Worm (Caenorhabditis elegans) whole organism, L4 larva: ENCODE results near the gene srx-60.
A peak's percentile ranks its signal among the peaks of the same experiment; 100 is the strongest.

Source experiments
- R02D3.7 ChIP-seq: fragments of 150-350 bp; sonication (generic microtip); optimal IDR thresholded peaks from 3 replicates; lab custom pipeline; 2014; ENCODE audit warnings: missing biosample characterization, missing genetic modification characterization
- T20F7.1 ChIP-seq: fragments of 200-800 bp; sonication (Bioruptor generic); optimal IDR thresholded peaks from 2 replicates; lab custom pipeline; 2018; ENCODE audit warnings: mild to moderate bottlenecking, missing genetic modification characterization, missing compliant biosample characterization
- ZK337.2 ChIP-seq: fragments of 200-800 bp; sonication (Bioruptor generic); IDR thresholded peaks from 2 replicates; pipeline ENCODE4 v1.3.6; 2022; ENCODE audit warnings: missing genetic modification reagents, missing genetic modification characterization, missing compliant biosample characterization
- ZK546.5 ChIP-seq, 2 experiments: sonication (generic microtip); optimal IDR thresholded peaks; 2 replicates each; lab custom pipeline; 2017; ENCODE audit warnings: missing biosample characterization in 2 of 2, missing genetic modification characterization in 2 of 2
- aha-1 ChIP-seq: fragments of 150-350 bp; peaks from one replicate; lab custom pipeline; 2014; ENCODE audit warnings: missing biosample characterization, missing genetic modification characterization
- aly-2 ChIP-seq: sonication (generic microtip); optimal IDR thresholded peaks from 2 replicates; lab custom pipeline; 2018; ENCODE audit warnings: missing biosample characterization, missing genetic modification characterization
- ama-1 ChIP-seq: fragments of 150-350 bp; optimal IDR thresholded peaks from 2 replicates; lab custom pipeline; 2014; ENCODE audit warnings: inconsistent platforms, mixed read lengths
- arid-1 ChIP-seq: fragments of 200-800 bp; sonication (Bioruptor generic); conservative IDR thresholded peaks from 2 replicates; pipeline ENCODE4 v1.3.6; 2022; ENCODE audit warnings: missing genetic modification reagents, missing genetic modification characterization, missing compliant biosample characterization
- ceh-44 ChIP-seq: fragments of 200-800 bp; sonication (Bioruptor generic); IDR thresholded peaks from 2 replicates; pipeline ENCODE4 v1.3.6; 2022; ENCODE audit warnings: missing genetic modification reagents, missing genetic modification characterization, missing compliant biosample characterization
- ctbp-1 ChIP-seq: fragments of 200-800 bp; sonication (Bioruptor generic); IDR thresholded peaks from 2 replicates; pipeline ENCODE4 v1.3.6; 2022; ENCODE audit warnings: missing genetic modification reagents, missing genetic modification characterization, missing compliant biosample characterization
- dmd-8 ChIP-seq: fragments of 200-800 bp; sonication (Bioruptor generic); IDR thresholded peaks from 2 replicates; pipeline ENCODE4 v1.3.6; 2022; ENCODE audit warnings: missing genetic modification characterization, missing compliant biosample characterization
- duxl-1 ChIP-seq: sonication (generic microtip); optimal IDR thresholded peaks from 2 replicates; lab custom pipeline; 2016; ENCODE audit warnings: mild to moderate bottlenecking, missing genetic modification characterization, moderate library complexity, missing compliant biosample characterization; ENCODE audit not compliant: poor library complexity
- dve-1 ChIP-seq: sonication (generic microtip); optimal IDR thresholded peaks from 2 replicates; lab custom pipeline; 2017; ENCODE audit warnings: antibody characterized with exemption, mild to moderate bottlenecking, missing genetic modification characterization, missing compliant biosample characterization; ENCODE audit not compliant: insufficient read depth
- egl-43 ChIP-seq: fragments of 200-800 bp; sonication (Bioruptor generic); IDR thresholded peaks from 2 replicates; pipeline ENCODE4 v1.3.6; 2022; ENCODE audit warnings: missing genetic modification reagents, missing genetic modification characterization, missing compliant biosample characterization
- fos-1 ChIP-seq: fragments of 150-350 bp; optimal IDR thresholded peaks from 2 replicates; lab custom pipeline; 2014; ENCODE audit warnings: missing biosample characterization, missing genetic modification characterization
- gei-8 ChIP-seq: fragments of 200-800 bp; sonication (Bioruptor generic); optimal IDR thresholded peaks from 2 replicates; lab custom pipeline; 2018; ENCODE audit warnings: mild to moderate bottlenecking, missing genetic modification characterization, missing compliant biosample characterization
- hif-1 ChIP-seq, 2 experiments: sonication (generic microtip); optimal IDR thresholded peaks; 2 replicates each; lab custom pipeline; 2016 to 2017; ENCODE audit warnings: missing compliant biosample characterization in 2 of 2, missing genetic modification characterization in 2 of 2, missing genetic modification reagents in 2 of 2, missing genotype in 2 of 2, mild to moderate bottlenecking in 1 of 2
- hmg-1.1 ChIP-seq: fragments of 200-800 bp; sonication (Bioruptor generic); IDR thresholded peaks from 2 replicates; pipeline ENCODE4 v1.3.6; 2022; ENCODE audit warnings: missing genetic modification reagents, missing genetic modification characterization, missing compliant biosample characterization
- lin-13 ChIP-seq: fragments of 150-350 bp; optimal IDR thresholded peaks from 2 replicates; lab custom pipeline; 2014; ENCODE audit warnings: missing biosample characterization, missing genetic modification reagents, missing genetic modification characterization
- lin-15B ChIP-seq: fragments of 150-350 bp; sonication (generic microtip); optimal IDR thresholded peaks from 3 replicates; lab custom pipeline; 2014; ENCODE audit warnings: missing biosample characterization, missing genetic modification characterization
- lin-29 ChIP-seq: fragments of 200-800 bp; sonication (Bioruptor generic); IDR thresholded peaks from 2 replicates; pipeline ENCODE4 v1.3.6; 2022; ENCODE audit warnings: missing genetic modification reagents, missing genetic modification characterization, missing compliant biosample characterization
- lir-3 ChIP-seq: sonication (generic microtip); optimal IDR thresholded peaks from 2 replicates; lab custom pipeline; 2016; ENCODE audit warnings: mild to moderate bottlenecking, missing genetic modification characterization, missing compliant biosample characterization
- mxl-3 ChIP-seq: fragments of 200-800 bp; sonication (Bioruptor generic); optimal IDR thresholded peaks from 2 replicates; lab custom pipeline; 2018; ENCODE audit warnings: mild to moderate bottlenecking, missing genetic modification characterization, missing compliant biosample characterization
- nhr-10 ChIP-seq: fragments of 150-350 bp; optimal IDR thresholded peaks from 2 replicates; lab custom pipeline; 2014; ENCODE audit warnings: missing biosample characterization, missing genetic modification characterization
- nhr-102 ChIP-seq: sonication (generic microtip); optimal IDR thresholded peaks from 2 replicates; lab custom pipeline; 2016; ENCODE audit warnings: mild to moderate bottlenecking, missing genetic modification characterization, moderate library complexity, missing compliant biosample characterization
- nhr-6 ChIP-seq: fragments of 150-350 bp; optimal IDR thresholded peaks from 2 replicates; lab custom pipeline; 2014; ENCODE audit warnings: missing biosample characterization, missing genetic modification characterization
- set-16 ChIP-seq: fragments of 200-800 bp; sonication (Bioruptor generic); IDR thresholded peaks from 2 replicates; pipeline ENCODE4 v1.3.6; 2022; ENCODE audit warnings: missing genetic modification reagents, missing genetic modification characterization, missing compliant biosample characterization
- unc-130 ChIP-seq: sonication (generic microtip); optimal IDR thresholded peaks from 2 replicates; lab custom pipeline; 2016; ENCODE audit warnings: missing genetic modification reagents, missing genetic modification characterization, missing compliant biosample characterization
- unc-62 ChIP-seq, 3 experiments: fragments of 150-350 bp in 1 of 3; sonication (generic microtip); optimal IDR thresholded peaks in 2 of 3; peaks in 1 of 3; 1 replicate in 1 of 3; 2 replicates in 2 of 3; lab custom pipeline; 2014 to 2017; ENCODE audit warnings: missing biosample characterization in 3 of 3, missing genetic modification characterization in 3 of 3, missing genetic modification reagents in 3 of 3, missing genotype in 1 of 3
- zag-1 ChIP-seq: fragments of 150-350 bp; optimal IDR thresholded peaks from 2 replicates; lab custom pipeline; 2014; ENCODE audit warnings: missing biosample characterization, missing genetic modification characterization
- zip-2 ChIP-seq: fragments of 150-350 bp; optimal IDR thresholded peaks from 2 replicates; lab custom pipeline; 2014; ENCODE audit warnings: missing biosample characterization, missing genetic modification characterization

Gene srx-60

ce11 chrV:7416569-7416968 lies 15.9 kb downstream of the srx-60 start:
- TF ChIP-seq nhr-6 (tag; lab: Kevin White, UChicago) (no peak), egl-43 (GFP tag; lab: Robert Waterston, UW) (no peak), lin-13 (GFP tag; lab: Kevin White, UChicago) (no peak), ceh-44 (no peak), lir-3 (tag; lab: Kevin White, UChicago) (no peak), nhr-102 (tag; lab: Kevin White, UChicago) (peak; percentile 5), fos-1 (no peak), aly-2 (tag; lab: Kevin White, UChicago) (no peak), set-16 (no peak), unc-130 (GFP tag; lab: Kevin White, UChicago) (no peak), T20F7.1 (GFP tag; lab: Kevin White, UChicago) (peak; percentile 14), gei-8 (GFP tag; lab: Kevin White, UChicago) (no peak), lin-15B (tag; lab: Kevin White, UChicago) (no peak), ZK337.2 (GFP tag; lab: Robert Waterston, UW) (no peak), zag-1 (tag; lab: Kevin White, UChicago) (no peak), aha-1 (tag; lab: Kevin White, UChicago) (peak; percentile 89)

- TF ChIP-seq hif-1 (tag; optimal IDR thresholded peaks at IDR 0.05; lab: Kevin White, UChicago), result peak in 1 of 2 experiments; percentile 70
- TF ChIP-seq arid-1 (GFP tag; lab: Robert Waterston, UW), result no peak
- peak; percentile 17 for TF ChIP-seq duxl-1 (tag; lab: Kevin White, UChicago)
- TF ChIP-seq set-16, result no peak
- TF ChIP-seq aha-1 (tag; lab: Kevin White, UChicago), result peak; percentile 97
- TF ChIP-seq nhr-10, result no peak
- no peak for TF ChIP-seq ama-1 (lab: Kevin White, UChicago)
- no peak for TF ChIP-seq lir-3 (tag; lab: Kevin White, UChicago)
- TF ChIP-seq unc-62 (GFP tag; optimal IDR thresholded peaks at IDR 0.05 in 1 of 2; lab: Kevin White, UChicago), result peak in 1 of 2 experiments; percentile 90
- no peak for TF ChIP-seq unc-62 (tag; optimal IDR thresholded peaks at IDR 0.05; lab: Kevin White, UChicago)
- TF ChIP-seq R02D3.7, result no peak
- no peak for TF ChIP-seq ZK546.5 (tag; optimal IDR thresholded peaks at IDR 0.05; lab: Kevin White, UChicago)
- no peak for TF ChIP-seq ctbp-1
- TF ChIP-seq, all 104 proteins: peak for 4
Observed at ce11 chrV:7417018-7417716, 16.5 kb downstream of the srx-60 start, which contains the start of gene srw-67. TSS of gene srw-67 (plus strand) at chrV:7417660.

ce11 chrV:7420162-7420561 lies 19.5 kb downstream of the srx-60 start, which contains the start of gene srxa-4:
TSS of gene srxa-4 (plus strand) at chrV:7420462.
- TF ChIP-seq lin-13 (GFP tag; lab: Kevin White, UChicago), result no peak
- no peak for TF ChIP-seq dve-1 (tag; lab: Kevin White, UChicago)
- no peak for TF ChIP-seq lin-29 (GFP tag; lab: Robert Waterston, UW)
- no peak for TF ChIP-seq mxl-3 (GFP tag; lab: Kevin White, UChicago)
- no peak for TF ChIP-seq hmg-1.1 (GFP tag; lab: Robert Waterston, UW)
- TF ChIP-seq nhr-10, result no peak
- no peak for TF ChIP-seq dmd-8 (GFP tag; lab: Robert Waterston, UW)
- no peak for TF ChIP-seq lin-15B (tag; lab: Kevin White, UChicago)
- no peak for TF ChIP-seq zip-2
- no peak for TF ChIP-seq aha-1 (tag; lab: Kevin White, UChicago)
- TF ChIP-seq nhr-6 (tag; lab: Kevin White, UChicago), result no peak
- TF ChIP-seq, all 104 proteins: peak for 0

DNA sequence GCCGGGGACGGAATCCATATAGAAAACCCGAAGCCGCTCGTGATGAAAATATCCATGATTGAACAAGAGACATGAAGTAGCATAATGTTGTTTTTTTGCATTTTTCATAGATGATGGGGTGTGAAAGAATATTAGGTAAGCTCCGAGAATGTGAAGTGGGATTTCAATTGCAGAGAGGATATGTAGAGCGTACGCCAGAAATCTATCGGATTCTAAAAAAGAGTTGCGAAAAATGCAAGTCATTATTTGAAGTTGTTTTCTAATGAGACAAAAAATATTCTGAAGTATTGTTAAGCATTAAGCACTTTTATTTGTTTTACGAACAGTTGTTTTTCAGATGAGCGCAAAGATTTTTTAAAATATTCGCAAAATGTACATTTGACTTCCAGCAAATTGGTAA lies 23.6 kb downstream of the srx-60 start, which contains the start of gene F18E3.10:
F18E3.10 (minus strand) TSS at position 101 of the 400 bp plus-strand sequence.
- peak in 1 of 2 experiments; percentile 74 for TF ChIP-seq unc-62 (GFP tag; optimal IDR thresholded peaks at IDR 0.05 in 1 of 2; lab: Kevin White, UChicago)
- no peak for TF ChIP-seq unc-62 (tag; optimal IDR thresholded peaks at IDR 0.05; lab: Kevin White, UChicago)
- no peak for TF ChIP-seq ZK546.5 (tag; optimal IDR thresholded peaks at IDR 0.05; lab: Kevin White, UChicago)
- TF ChIP-seq, all 104 proteins: peak for 1
